Worm (Caenorhabditis elegans): Measurements from ENCODE around the gene Y105C5A.8.
A peak's percentile ranks its signal among the peaks of the same experiment; 100 is the strongest.

The Y105C5A.8 gene

ce11 chrIV:15572106-15572505 is 44.8 kb downstream of the Y105C5A.8 start:
- TF ChIP-seq med-1 (GFP tag; optimal IDR thresholded peaks at IDR 0.05; ENCODE audit: insufficient read depth) = no peak
- no peak for TF ChIP-seq ztf-29 (GFP tag; IDR thresholded peaks at IDR 0.05)
- TF ChIP-seq ztf-23 (GFP tag; IDR thresholded peaks at IDR 0.05) = no peak
- no peak for TF ChIP-seq T22C8.4 (GFP tag; IDR thresholded peaks at IDR 0.05)
- TF ChIP-seq klf-2 (GFP tag; conservative IDR thresholded peaks at IDR 0.05) = no peak

- no peak for TF ChIP-seq tab-1 (GFP tag; IDR thresholded peaks at IDR 0.05)
- no peak for TF ChIP-seq flt-1 (GFP tag; IDR thresholded peaks at IDR 0.05)
- no peak for TF ChIP-seq ref-1 (GFP tag; conservative IDR thresholded peaks at IDR 0.05)
- no peak for TF ChIP-seq ztf-29 (GFP tag; IDR thresholded peaks at IDR 0.05)
- no peak for TF ChIP-seq cog-1 (tag; optimal IDR thresholded peaks at IDR 0.05)
- no peak for TF ChIP-seq ztf-23 (GFP tag; IDR thresholded peaks at IDR 0.05)
- no peak for TF ChIP-seq T22C8.4 (GFP tag; IDR thresholded peaks at IDR 0.05)
- TF ChIP-seq klf-2 (GFP tag; conservative IDR thresholded peaks at IDR 0.05) = no peak
- no peak for TF ChIP-seq med-1 (GFP tag; optimal IDR thresholded peaks at IDR 0.05; ENCODE audit: insufficient read depth)
Observed at ce11 chrIV:15571652-15572051, 45.2 kb downstream of the Y105C5A.8 start.

- peak; percentile 48 for TF ChIP-seq cog-1 (tag; optimal IDR thresholded peaks at IDR 0.05)
- TF ChIP-seq klf-2 (GFP tag; conservative IDR thresholded peaks at IDR 0.05) = no peak
- no peak for TF ChIP-seq ref-1 (GFP tag; conservative IDR thresholded peaks at IDR 0.05)
- TF ChIP-seq ztf-23 (GFP tag; IDR thresholded peaks at IDR 0.05) = peak; percentile 6; the same call in 1 of the 2 replicates
- no peak for TF ChIP-seq ztf-29 (GFP tag; IDR thresholded peaks at IDR 0.05)
- no peak for TF ChIP-seq med-1 (GFP tag; optimal IDR thresholded peaks at IDR 0.05; ENCODE audit: insufficient read depth)
- TF ChIP-seq tab-1 (GFP tag; IDR thresholded peaks at IDR 0.05) = no peak
- peak; percentile 95 for TF ChIP-seq T22C8.4 (GFP tag; IDR thresholded peaks at IDR 0.05)
- peak; percentile 71; the same call in 1 of the 2 replicates for TF ChIP-seq flt-1 (GFP tag; IDR thresholded peaks at IDR 0.05)
Observed at ce11 chrIV:15570770-15571169, 46.1 kb downstream of the Y105C5A.8 start.

ce11 chrIV:15564327-15564726 is 52.5 kb downstream of the Y105C5A.8 start, which contains the start of gene Y105C5A.1:
TSS of gene Y105C5A.1 (minus strand) at chrIV:15564427.
- no peak for TF ChIP-seq cog-1 (tag; optimal IDR thresholded peaks at IDR 0.05)
- TF ChIP-seq klf-2 (GFP tag; conservative IDR thresholded peaks at IDR 0.05) = no peak
- no peak for TF ChIP-seq tab-1 (GFP tag; IDR thresholded peaks at IDR 0.05)
- no peak for TF ChIP-seq T22C8.4 (GFP tag; IDR thresholded peaks at IDR 0.05)
- no peak for TF ChIP-seq ztf-23 (GFP tag; IDR thresholded peaks at IDR 0.05)
- no peak for TF ChIP-seq ref-1 (GFP tag; conservative IDR thresholded peaks at IDR 0.05)
- TF ChIP-seq med-1 (GFP tag; optimal IDR thresholded peaks at IDR 0.05; ENCODE audit: insufficient read depth) = no peak
- no peak for TF ChIP-seq flt-1 (GFP tag; IDR thresholded peaks at IDR 0.05)
- no peak for TF ChIP-seq ztf-29 (GFP tag; IDR thresholded peaks at IDR 0.05)
